Fruit fly (Drosophila melanogaster): ENCODE results near the gene CG31810.

Gene CG31810

DNA sequence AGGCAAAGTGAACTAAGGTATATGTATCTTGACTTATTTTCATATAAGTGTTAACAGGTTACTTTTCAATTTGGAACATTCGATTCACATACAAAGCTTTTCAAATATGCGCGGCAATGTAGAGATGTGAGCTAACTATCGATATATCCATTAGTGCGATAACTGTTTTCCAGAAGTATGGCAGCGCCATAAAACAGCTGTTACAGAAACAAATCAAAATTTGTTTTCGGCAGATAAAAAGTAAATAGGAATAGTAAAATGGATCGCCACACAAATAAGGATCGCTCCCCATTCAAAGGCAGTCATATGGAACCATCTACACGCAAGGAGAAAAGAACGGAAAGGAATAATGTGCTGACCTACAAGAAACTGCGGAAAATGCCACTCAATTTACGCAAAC, 27.1 kb upstream of the CG31810 start, which contains the start of the genes CG32832, CG31743 and CG34313:
TSS of gene CG32832 (minus strand) at position 3 of the 400 bp plus-strand sequence.
TSS of gene CG31743 (plus strand) at position 230 of the 400 bp plus-strand sequence.
TSS of gene CG34313 (plus strand) at position 230 of the 400 bp plus-strand sequence.
- no peak for TF ChIP-seq dmrt93B (GFP tag; optimal IDR thresholded peaks at IDR 0.05)
- TF ChIP-seq dsf (GFP tag; optimal IDR thresholded peaks at IDR 0.05; ENCODE audit: borderline replicate concordance) = no peak
- no peak for TF ChIP-seq jim (GFP tag; optimal IDR thresholded peaks at IDR 0.05)

DNA sequence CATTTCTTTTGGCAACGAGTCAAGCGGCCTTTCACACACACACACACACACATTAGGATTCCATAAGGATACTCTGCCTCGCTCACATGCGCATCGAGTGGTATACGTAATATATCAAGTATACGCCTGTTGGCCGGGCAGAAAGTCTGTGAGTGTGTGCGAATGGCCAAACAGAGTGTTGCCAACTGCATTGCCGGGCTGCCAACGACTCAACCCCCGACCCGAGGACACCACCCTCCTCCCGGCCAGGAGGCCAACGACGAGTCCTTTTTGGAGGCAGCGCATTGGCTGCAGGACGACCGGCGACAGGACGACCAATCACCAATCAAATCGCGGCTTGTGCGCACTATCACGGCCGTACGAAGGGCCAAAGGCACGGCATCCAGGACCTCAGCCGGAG, 25.5 kb upstream of the CG31810 start:
- no peak for TF ChIP-seq ey (GFP tag; optimal IDR thresholded peaks at IDR 0.05)
- TF ChIP-seq jim (GFP tag; optimal IDR thresholded peaks at IDR 0.05) = no peak
- no peak for TF ChIP-seq Sp1 (GFP tag; optimal IDR thresholded peaks at IDR 0.05)
- no peak for TF ChIP-seq brk (GFP tag; optimal IDR thresholded peaks at IDR 0.05)
- no peak for TF ChIP-seq Dif (GFP tag; optimal IDR thresholded peaks at IDR 0.05; ENCODE audit: partially characterized antibody)
- no peak for TF ChIP-seq br (GFP tag; optimal IDR thresholded peaks at IDR 0.05)
- TF ChIP-seq foxo (GFP tag; optimal IDR thresholded peaks at IDR 0.05) = no peak
- TF ChIP-seq fru (GFP tag; optimal IDR thresholded peaks at IDR 0.05) = no peak
- no peak for TF ChIP-seq Mio (GFP tag; optimal IDR thresholded peaks at IDR 0.05)
- no peak for TF ChIP-seq CrebA (GFP tag; optimal IDR thresholded peaks at IDR 0.05; ENCODE audit: borderline replicate concordance)
- TF ChIP-seq woc (GFP tag; optimal IDR thresholded peaks at IDR 0.05) = no peak
- no peak for TF ChIP-seq Hr78 (GFP tag; optimal IDR thresholded peaks at IDR 0.05)
- no peak for TF ChIP-seq Jra (GFP tag; optimal IDR thresholded peaks at IDR 0.05)
- TF ChIP-seq CG9705 (GFP tag; optimal IDR thresholded peaks at IDR 0.05) = no peak
- no peak for TF ChIP-seq rgr (GFP tag; optimal IDR thresholded peaks at IDR 0.05)
- no peak for TF ChIP-seq lola (GFP tag; optimal IDR thresholded peaks at IDR 0.05)

DNA sequence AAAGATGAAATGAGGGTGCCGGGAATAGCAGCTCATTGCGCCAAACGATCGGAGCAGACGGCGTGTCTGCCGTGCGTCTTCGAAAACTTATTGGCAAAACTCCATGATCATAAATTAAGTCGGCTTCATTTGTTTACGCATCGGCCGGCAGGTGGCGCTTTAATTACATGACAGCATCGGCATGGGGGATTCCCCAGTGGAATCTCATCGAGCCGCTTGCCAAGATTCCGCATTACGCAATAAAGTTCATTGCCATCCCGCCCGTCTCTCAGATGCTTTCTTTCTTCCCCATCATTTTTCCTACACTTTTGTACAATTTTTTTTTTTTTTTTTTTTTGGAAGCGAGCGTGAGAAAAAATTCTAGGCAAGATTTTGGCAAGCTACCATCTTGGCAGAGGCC, 24.4 kb upstream of the CG31810 start:
- TF ChIP-seq Rel (GFP tag; optimal IDR thresholded peaks at IDR 0.05) (no peak), Rel (tag; optimal IDR thresholded peaks at IDR 0.05) (peak; percentile 57), ey (GFP tag; optimal IDR thresholded peaks at IDR 0.05) (no peak)

DNA sequence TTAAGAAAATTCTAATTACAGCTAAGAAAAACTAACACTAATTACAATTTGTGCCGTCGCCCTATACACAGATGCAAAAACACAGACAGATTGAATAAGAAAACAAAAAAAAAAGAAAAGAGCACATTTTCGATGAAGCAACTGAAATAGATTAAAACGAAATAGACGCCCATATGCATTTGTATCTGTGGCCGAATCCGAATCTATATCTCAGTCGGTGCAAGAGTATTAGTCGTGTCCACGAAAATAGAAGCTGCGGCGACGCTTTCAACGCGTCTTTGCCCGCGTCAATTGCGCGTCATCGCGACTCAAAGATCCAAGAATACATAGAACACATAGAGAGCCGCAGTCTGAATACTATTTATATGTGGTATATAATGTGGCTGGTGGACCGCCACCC, 22.8 kb upstream of the CG31810 start:
- TF ChIP-seq usp (GFP tag; optimal IDR thresholded peaks at IDR 0.05) (no peak), CrebA (GFP tag; optimal IDR thresholded peaks at IDR 0.05; ENCODE audit: borderline replicate concordance) (no peak)

DNA sequence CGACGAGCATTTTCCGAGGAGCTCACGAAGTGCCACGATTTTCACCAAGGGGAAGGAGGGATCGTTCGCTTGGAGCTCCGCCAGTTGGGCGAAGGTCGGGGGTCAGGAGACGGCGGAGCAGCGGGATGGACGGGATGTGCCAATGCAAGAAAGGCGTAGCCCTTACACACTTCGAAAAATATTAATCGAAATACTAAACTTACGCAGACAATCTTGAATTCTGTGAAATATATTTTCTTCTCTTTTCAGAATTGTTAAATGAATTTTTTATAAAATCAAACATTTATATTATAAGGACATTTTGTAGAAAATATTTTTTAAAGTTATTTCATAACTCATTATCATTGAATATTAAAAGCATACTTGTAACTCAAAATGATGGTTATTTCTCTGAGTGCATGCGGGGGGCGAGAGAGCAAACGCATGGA, 16.7 kb upstream of the CG31810 start:
- TF ChIP-seq woc (GFP tag; optimal IDR thresholded peaks at IDR 0.05) = no peak
- no peak for TF ChIP-seq brk (GFP tag; optimal IDR thresholded peaks at IDR 0.05)
- TF ChIP-seq CrebA (GFP tag; optimal IDR thresholded peaks at IDR 0.05; ENCODE audit: borderline replicate concordance) = no peak
- TF ChIP-seq sv (GFP tag; optimal IDR thresholded peaks at IDR 0.05) = no peak
- no peak for TF ChIP-seq sage (GFP tag; optimal IDR thresholded peaks at IDR 0.05)
- no peak for TF ChIP-seq CG32264 (GFP tag; optimal IDR thresholded peaks at IDR 0.05)
- TF ChIP-seq GATAd (GFP tag; optimal IDR thresholded peaks at IDR 0.05) = no peak
- no peak for TF ChIP-seq Hr83 (GFP tag; optimal IDR thresholded peaks at IDR 0.05; ENCODE audit: poor library complexity, severe bottlenecking)
- no peak for TF ChIP-seq lola (GFP tag; optimal IDR thresholded peaks at IDR 0.05)
- no peak for TF ChIP-seq jim (GFP tag; optimal IDR thresholded peaks at IDR 0.05)
- no peak for TF ChIP-seq Myc (optimal IDR thresholded peaks at IDR 0.05)

DNA sequence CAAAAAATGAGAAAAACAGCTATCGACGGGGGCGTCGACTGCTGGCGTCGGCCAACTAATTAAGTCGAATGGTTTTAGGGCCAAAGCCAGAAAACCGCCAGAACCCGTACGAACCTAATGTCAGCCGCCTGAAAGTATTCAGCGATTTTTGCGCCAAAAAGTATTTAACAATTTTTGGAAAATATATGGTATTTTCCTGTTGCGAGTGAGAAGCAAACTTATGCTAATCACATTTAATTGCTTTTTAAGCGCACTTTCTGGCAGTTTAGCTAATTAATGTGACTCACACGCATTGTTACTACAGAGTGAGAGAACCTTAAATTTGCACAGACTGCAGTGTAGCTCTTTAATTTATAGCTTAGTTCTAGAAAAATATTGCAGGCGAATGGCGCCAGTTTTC, 10.4 kb upstream of the CG31810 start:
- TF ChIP-seq GATAd (GFP tag; optimal IDR thresholded peaks at IDR 0.05) (no peak), Myc (optimal IDR thresholded peaks at IDR 0.05) (peak; percentile 65), Rel (GFP tag; optimal IDR thresholded peaks at IDR 0.05) (no peak), Rel (tag; optimal IDR thresholded peaks at IDR 0.05) (peak; percentile 76)

DNA sequence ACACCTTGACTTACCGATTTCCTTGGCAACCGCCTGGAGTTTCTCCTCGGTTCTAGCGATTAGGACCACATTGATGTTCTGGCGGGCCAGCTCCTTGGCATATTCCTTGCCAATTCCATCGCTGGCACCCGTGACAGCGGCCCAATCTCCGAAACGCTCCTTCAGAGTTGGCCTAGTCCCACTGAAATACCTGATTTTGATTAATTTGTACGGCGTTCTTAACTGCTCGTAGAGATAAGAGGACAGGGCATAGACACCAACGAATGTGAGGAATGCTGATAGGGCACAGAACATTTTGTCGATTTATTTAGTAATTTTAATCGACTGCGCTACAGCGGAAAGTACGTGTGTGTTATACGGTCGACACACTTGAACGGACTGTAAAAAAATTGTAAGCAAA, 9.0 kb upstream of the CG31810 start, which contains the start of gene CG6012:
TSS of gene CG6012 (minus strand) at position 364 of the 400 bp plus-strand sequence.
- no peak for TF ChIP-seq dl (GFP tag; optimal IDR thresholded peaks at IDR 0.05; ENCODE audit: insufficient read depth in 1 of 2, partially characterized antibody in 2 of 2)
- no peak for TF ChIP-seq brk (GFP tag; optimal IDR thresholded peaks at IDR 0.05)
- no peak for TF ChIP-seq foxo (GFP tag; optimal IDR thresholded peaks at IDR 0.05)

Data from whole organism, wandering third instar larva.